Fruit fly (Drosophila melanogaster) whole organism, embryonic: Measurements from ENCODE around the gene heix.

Experiments used
- B-H2 ChIP-seq: fragments of 200-800 bp; sonication (Bioruptor generic); optimal IDR thresholded peaks from 2 replicates; lab custom pipeline; 2018; ENCODE audit warnings: missing biosample characterization, mild to moderate bottlenecking, missing genetic modification characterization
- CG10431 ChIP-seq: fragments of 200-800 bp; sonication (Bioruptor generic); optimal IDR thresholded peaks from 3 replicates; lab custom pipeline; 2018; ENCODE audit warnings: missing biosample characterization, mild to moderate bottlenecking, missing genetic modification characterization
- CG11398 ChIP-seq: fragments of 200-800 bp; sonication (Bioruptor generic); optimal IDR thresholded peaks from 2 replicates; lab custom pipeline; 2016; ENCODE audit warnings: missing biosample characterization, missing genetic modification characterization
- CG11504 ChIP-seq: fragments of 200-800 bp; sonication (Bioruptor generic); optimal IDR thresholded peaks from 3 replicates; lab custom pipeline; 2019; ENCODE audit warnings: missing biosample characterization, mild to moderate bottlenecking, missing genetic modification characterization, moderate library complexity
- CG12744 ChIP-seq: fragments of 200-800 bp; sonication (Bioruptor generic); optimal IDR thresholded peaks from 2 replicates; lab custom pipeline; 2016; ENCODE audit warnings: missing biosample characterization, missing genetic modification characterization
- CG13287 ChIP-seq: fragments of 200-800 bp; sonication (Bioruptor generic); IDR thresholded peaks from 2 replicates; pipeline ENCODE4 v1.3.6; 2022; ENCODE audit warnings: missing biosample characterization, missing genetic modification characterization; ENCODE audit not compliant: partially characterized antibody
- CG13624 ChIP-seq: fragments of 200-800 bp; sonication (Bioruptor generic); optimal IDR thresholded peaks from 2 replicates; lab custom pipeline; 2016; ENCODE audit warnings: missing biosample characterization, missing genetic modification characterization
- CG13775 ChIP-seq: fragments of 200-800 bp; sonication (Bioruptor generic); optimal IDR thresholded peaks from 3 replicates; lab custom pipeline; 2017; ENCODE audit warnings: missing biosample characterization, mild to moderate bottlenecking, missing genetic modification characterization
- CG13894 ChIP-seq: fragments of 200-800 bp; sonication (Bioruptor generic); optimal IDR thresholded peaks from 3 replicates; lab custom pipeline; 2018; ENCODE audit warnings: missing biosample characterization, mild to moderate bottlenecking, missing genetic modification characterization, moderate library complexity
- CG14050 ChIP-seq: fragments of 200-800 bp; sonication (Bioruptor generic); IDR thresholded peaks from 3 replicates; pipeline ENCODE4 v1.3.6; 2022; ENCODE audit warnings: missing biosample characterization, missing genetic modification characterization
- CG1602 ChIP-seq: fragments of 200-800 bp; sonication (Bioruptor generic); optimal IDR thresholded peaks from 3 replicates; lab custom pipeline; 2016; ENCODE audit warnings: missing biosample characterization, missing genetic modification characterization
- CG16815 ChIP-seq: fragments of 200-800 bp; sonication (Bioruptor generic); optimal IDR thresholded peaks from 3 replicates; lab custom pipeline; 2017; ENCODE audit warnings: missing biosample characterization, mild to moderate bottlenecking, missing genetic modification characterization
- CG2120 ChIP-seq: fragments of 200-800 bp; sonication (Bioruptor generic); optimal IDR thresholded peaks from 3 replicates; lab custom pipeline; 2016; ENCODE audit warnings: missing biosample characterization, missing genetic modification characterization
- CG30020 ChIP-seq: fragments of 200-800 bp; optimal IDR thresholded peaks from 2 replicates; lab custom pipeline; 2019; ENCODE audit warnings: missing biosample characterization, mild to moderate bottlenecking, missing genetic modification characterization, moderate library complexity
- CG32532 ChIP-seq: fragments of 200-800 bp; sonication (Bioruptor generic); IDR thresholded peaks from 2 replicates; pipeline ENCODE4 v1.3.6; 2022; ENCODE audit warnings: missing biosample characterization, missing genetic modification characterization
- CG32767 ChIP-seq: fragments of 200-800 bp; sonication (Bioruptor generic); IDR thresholded peaks from 2 replicates; pipeline ENCODE4 v1.3.6; 2022; ENCODE audit warnings: missing biosample characterization, missing genetic modification characterization
- CG34422 ChIP-seq: fragments of 200-800 bp; sonication (Bioruptor generic); IDR thresholded peaks from 3 replicates; pipeline ENCODE4 v1.3.6; 2022; ENCODE audit warnings: missing biosample characterization, missing genetic modification characterization
- CG4360 ChIP-seq: fragments of 200-800 bp; sonication (Bioruptor generic); IDR thresholded peaks from 2 replicates; pipeline ENCODE4 v1.3.6; 2022; ENCODE audit warnings: missing biosample characterization, missing genetic modification characterization
- CG6654 ChIP-seq: fragments of 200-800 bp; sonication (Bioruptor generic); optimal IDR thresholded peaks from 2 replicates; lab custom pipeline; 2017; ENCODE audit warnings: missing biosample characterization, mild to moderate bottlenecking, missing genetic modification characterization
- CG8089 ChIP-seq: fragments of 200-800 bp; sonication (Bioruptor generic); optimal IDR thresholded peaks from 3 replicates; lab custom pipeline; 2016; ENCODE audit warnings: missing biosample characterization, missing genetic modification characterization
- CG8359 ChIP-seq: fragments of 200-800 bp; sonication (Bioruptor generic); optimal IDR thresholded peaks from 2 replicates; lab custom pipeline; 2017; ENCODE audit warnings: missing biosample characterization, mild to moderate bottlenecking, missing genetic modification characterization, borderline replicate concordance
- D19A ChIP-seq: fragments of 200-800 bp; optimal IDR thresholded peaks from 3 replicates; lab custom pipeline; 2019; ENCODE audit warnings: missing biosample characterization, mild to moderate bottlenecking, missing genetic modification characterization, moderate library complexity
- Deaf1 ChIP-seq: fragments of 200-800 bp; optimal IDR thresholded peaks from 3 replicates; lab custom pipeline; 2019; ENCODE audit warnings: missing biosample characterization, mild to moderate bottlenecking, missing genetic modification characterization, moderate library complexity
- Ets65A ChIP-seq: fragments of 200-800 bp; sonication (Bioruptor generic); peaks from one replicate; lab custom pipeline; 2016; ENCODE audit warnings: missing biosample characterization, missing genetic modification characterization
- Hmr ChIP-seq: fragments of 200-800 bp; sonication (Bioruptor generic); optimal IDR thresholded peaks from 3 replicates; lab custom pipeline; 2017; ENCODE audit warnings: mild to moderate bottlenecking, missing biosample characterization, missing genetic modification reagents, missing genetic modification characterization
- Hr39 ChIP-seq: fragments of >200 bp; optimal IDR thresholded peaks from 2 replicates; lab custom pipeline; 2017
- Lhr ChIP-seq: fragments of 200-800 bp; sonication (Bioruptor generic); optimal IDR thresholded peaks from 3 replicates; lab custom pipeline; 2017; ENCODE audit warnings: mild to moderate bottlenecking, missing biosample characterization, missing genetic modification reagents, missing genetic modification characterization
- Myb ChIP-seq: fragments of 200-800 bp; sonication (Bioruptor generic); optimal IDR thresholded peaks from 2 replicates; lab custom pipeline; 2016; ENCODE audit warnings: missing biosample characterization, missing genetic modification characterization
- Poxn ChIP-seq: fragments of 200-800 bp; sonication (Bioruptor generic); IDR thresholded peaks from 2 replicates; pipeline ENCODE4 v1.3.6; 2022; ENCODE audit warnings: missing biosample characterization, missing genetic modification characterization
- Rfx ChIP-seq: fragments of 200-800 bp; sonication (Bioruptor generic); IDR thresholded peaks from 2 replicates; pipeline ENCODE4 v1.3.6; 2022; ENCODE audit warnings: missing biosample characterization, missing genetic modification characterization
- Trl ChIP-seq, 3 experiments: fragments of >200 bp in 2 of 3; fragments of 200-800 bp in 1 of 3; sonication (Bioruptor generic) in 1 of 3; optimal IDR thresholded peaks; 2 replicates in 1 of 3; 3 replicates in 2 of 3; lab custom pipeline; 2016 to 2017; ENCODE audit warnings: missing biosample characterization in 1 of 3, missing genetic modification characterization in 1 of 3
- btn ChIP-seq: fragments of 200-800 bp; sonication (Bioruptor generic); optimal IDR thresholded peaks from 2 replicates; lab custom pipeline; 2016; ENCODE audit warnings: missing biosample characterization, missing genetic modification characterization
- cas ChIP-seq: fragments of 200-800 bp; sonication (Bioruptor generic); IDR thresholded peaks from 2 replicates; pipeline ENCODE4 v1.3.6; 2022; ENCODE audit warnings: missing biosample characterization, missing genetic modification characterization
- cg ChIP-seq: fragments of 200-800 bp; sonication (Bioruptor generic); optimal IDR thresholded peaks from 3 replicates; lab custom pipeline; 2019; ENCODE audit warnings: missing biosample characterization, mild to moderate bottlenecking, missing genetic modification characterization, moderate library complexity
- chinmo ChIP-seq: fragments of 200-800 bp; sonication (Bioruptor generic); IDR thresholded peaks from 4 replicates; pipeline ENCODE4 v1.3.6; 2022; ENCODE audit warnings: missing biosample characterization, missing genetic modification characterization; ENCODE audit not compliant: partially characterized antibody
- crp ChIP-seq, 2 experiments: fragments of 200-800 bp; sonication (Bioruptor generic); optimal IDR thresholded peaks; 2 replicates in 1 of 2; 3 replicates in 1 of 2; lab custom pipeline; 2017; ENCODE audit warnings: missing biosample characterization in 2 of 2, missing genetic modification characterization in 2 of 2, mild to moderate bottlenecking in 1 of 2, moderate library complexity in 1 of 2
- ewg ChIP-seq: fragments of 200-800 bp; sonication (Bioruptor generic); optimal IDR thresholded peaks from 3 replicates; lab custom pipeline; 2017; ENCODE audit warnings: mild to moderate bottlenecking, missing biosample characterization, missing genetic modification reagents, missing genetic modification characterization
- hb ChIP-seq: fragments of 200-800 bp; sonication (Bioruptor generic); IDR thresholded peaks from 3 replicates; pipeline ENCODE4 v1.3.6; 2022; ENCODE audit warnings: missing biosample characterization, missing genetic modification characterization; ENCODE audit not compliant: partially characterized antibody
- jigr1 ChIP-seq: fragments of 200-800 bp; sonication (Bioruptor generic); IDR thresholded peaks from 3 replicates; pipeline ENCODE4 v1.3.6; 2022; ENCODE audit warnings: missing biosample characterization, missing genetic modification characterization
- onecut ChIP-seq: fragments of 200-800 bp; sonication (Bioruptor generic); IDR thresholded peaks from 2 replicates; pipeline ENCODE4 v1.3.6; 2022; ENCODE audit warnings: missing biosample characterization, missing genetic modification characterization
- pfk ChIP-seq: fragments of 200-800 bp; sonication (Bioruptor generic); optimal IDR thresholded peaks from 2 replicates; lab custom pipeline; 2018; ENCODE audit warnings: missing biosample characterization, mild to moderate bottlenecking, missing genetic modification characterization, moderate library complexity
- pho ChIP-seq: fragments of 200-800 bp; sonication (Bioruptor generic); optimal IDR thresholded peaks from 2 replicates; lab custom pipeline; 2016; ENCODE audit warnings: missing biosample characterization, missing genetic modification characterization
- sens ChIP-seq: fragments of 200-800 bp; sonication (Bioruptor generic); peaks from one replicate; lab custom pipeline; 2016; ENCODE audit warnings: missing biosample characterization, missing genetic modification characterization
- seq ChIP-seq: fragments of 200-800 bp; sonication (Bioruptor generic); IDR thresholded peaks from 2 replicates; pipeline ENCODE4 v1.3.6; 2022; ENCODE audit warnings: missing biosample characterization, missing genetic modification characterization
- stc ChIP-seq: fragments of 200-800 bp; sonication (Bioruptor generic); IDR thresholded peaks from 2 replicates; pipeline ENCODE4 v1.3.6; 2022; ENCODE audit warnings: missing biosample characterization, missing genetic modification characterization
- sug ChIP-seq: fragments of 200-800 bp; optimal IDR thresholded peaks from 2 replicates; lab custom pipeline; 2019; ENCODE audit warnings: missing biosample characterization, mild to moderate bottlenecking, missing genetic modification characterization, moderate library complexity
- z ChIP-seq: fragments of 200-800 bp; sonication (Bioruptor generic); IDR thresholded peaks from 3 replicates; pipeline ENCODE4 v1.3.6; 2022; ENCODE audit warnings: missing biosample characterization, missing genetic modification characterization
- zen ChIP-seq: fragments of 200-800 bp; sonication (Bioruptor generic); optimal IDR thresholded peaks from 3 replicates; lab custom pipeline; 2018; ENCODE audit warnings: missing biosample characterization, mild to moderate bottlenecking, missing genetic modification characterization, moderate library complexity

The heix gene

DNA sequence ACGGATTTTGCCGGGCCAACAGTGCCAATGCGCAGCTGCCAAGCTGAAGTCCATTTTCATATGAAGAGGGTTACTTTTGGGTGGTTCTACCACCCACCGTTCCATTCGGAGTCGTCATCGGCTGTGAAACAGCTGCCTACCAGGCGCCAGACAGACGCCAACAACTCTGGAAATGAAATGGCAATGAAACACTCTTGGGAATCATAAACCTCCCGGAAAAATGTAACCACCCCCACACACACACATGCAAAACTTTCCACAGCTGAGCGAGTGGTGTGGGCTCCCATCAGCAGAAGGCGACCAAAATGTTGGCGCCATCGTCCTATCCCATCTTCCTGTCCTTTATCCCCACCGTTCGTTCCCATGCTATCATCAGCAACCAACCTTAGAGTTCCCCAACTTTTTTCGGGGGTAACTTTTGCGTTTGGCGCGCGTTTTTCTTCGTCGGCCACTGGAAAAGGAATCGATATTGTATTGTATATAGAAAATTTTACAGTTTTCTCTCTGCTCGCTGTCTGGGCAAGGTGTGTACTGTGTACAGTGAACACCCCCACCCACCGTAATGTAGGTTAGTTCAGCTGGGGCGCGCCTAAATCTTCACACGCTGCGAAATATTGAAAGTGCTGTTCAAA is 24.4 kb downstream of the heix start (continued):
- TF ChIP-seq Trl (optimal IDR thresholded peaks at IDR 0.05; lab: Kevin White, UChicago) (peak in 1 of 2 experiments; percentile 2), Trl (GFP tag; optimal IDR thresholded peaks at IDR 0.05; lab: Kevin White, UChicago) (no peak), pfk (GFP tag; lab: Kevin White, UChicago) (peak; percentile 98), crp (GFP tag; optimal IDR thresholded peaks at IDR 0.05; lab: Kevin White, UChicago) (peak in 1 of 2 experiments; percentile 67), stc (GFP tag; lab: Robert Waterston, UW) (no peak), z (GFP tag; lab: Robert Waterston, UW) (0 out of 3 replicates have a peak, but pooled peaks have one; percentile 10), CG12744 (GFP tag; lab: Kevin White, UChicago) (no peak), Hmr (GFP tag; lab: Kevin White, UChicago) (no peak), ewg (peak; percentile 79), CG6654 (no peak), CG11504 (tag; lab: Kevin White, UChicago) (peak; percentile 16), seq (GFP tag; lab: Robert Waterston, UW) (0 out of 2 replicates have a peak, but pooled peaks have one; percentile 34), CG32767 (GFP tag; lab: Robert Waterston, UW) (peak; percentile 8; the same call in 1 of the 2 replicates), CG8089 (no peak), Deaf1 (tag; lab: Kevin White, UChicago) (peak; percentile 16), CG8359 (GFP tag; lab: Kevin White, UChicago) (no peak), CG1602 (GFP tag; lab: Kevin White, UChicago) (no peak), CG13894 (tag; lab: Kevin White, UChicago) (peak; percentile 48)

dm6 chr2L:16274100-16274499 is 25.6 kb downstream of the heix start:
- TF ChIP-seq Ets65A (GFP tag; lab: Kevin White, UChicago) (peak; percentile 66), jigr1 (no peak), hb (GFP tag; lab: Robert Waterston, UW) (no peak), CG2120 (GFP tag; lab: Kevin White, UChicago) (no peak), zen (tag; lab: Kevin White, UChicago) (peak; percentile 70)

DNA sequence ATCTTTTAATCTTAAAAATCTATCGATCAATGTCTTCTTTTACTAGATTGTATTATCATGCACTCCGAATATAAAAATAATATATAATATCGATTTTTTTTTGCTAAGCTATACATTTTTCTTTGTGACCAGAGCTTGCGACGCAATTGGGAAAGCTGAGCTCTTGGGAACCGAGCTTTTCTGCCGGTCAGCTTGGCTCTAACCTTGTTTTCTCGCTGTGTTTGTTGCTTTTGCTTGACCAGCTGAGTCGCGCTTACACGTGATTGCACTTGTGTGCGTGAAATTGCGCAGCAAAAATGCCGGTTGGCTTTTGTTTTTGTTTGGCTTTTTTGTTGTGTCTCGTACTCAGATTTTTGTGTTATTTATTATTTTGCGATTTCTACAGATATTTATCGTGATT is 26.2 kb downstream of the heix start:
- TF ChIP-seq CG10431 (GFP tag; lab: Kevin White, UChicago) (no peak), Poxn (no peak), CG14050 (no peak), sug (tag; lab: Kevin White, UChicago) (peak; percentile 1), CG16815 (GFP tag; lab: Kevin White, UChicago) (no peak), Myb (GFP tag; lab: Kevin White, UChicago) (no peak), sens (GFP tag; lab: Kevin White, UChicago) (peak; percentile 20), onecut (GFP tag; lab: Robert Waterston, UW) (peak; percentile 44; the same call in 1 of the 2 replicates), CG34422 (GFP tag; lab: Robert Waterston, UW) (peak; percentile 9; the same call in 1 of the 3 replicates), CG13775 (no peak), CG4360 (0 out of 2 replicates have a peak, but pooled peaks have one; percentile 6), cas (GFP tag; lab: Robert Waterston, UW) (no peak), chinmo (peak; percentile 85; the same call in 1 of the 4 replicates), CG8089 (no peak), CG13624 (GFP tag; lab: Kevin White, UChicago) (peak; percentile 77), CG11398 (GFP tag; lab: Kevin White, UChicago) (no peak), btn (GFP tag; lab: Kevin White, UChicago) (no peak), B-H2 (GFP tag; lab: Kevin White, UChicago) (no peak), cg (GFP tag; lab: Kevin White, UChicago) (peak; percentile 1), Rfx (GFP tag; lab: Robert Waterston, UW) (no peak), CG30020 (tag; lab: Kevin White, UChicago) (no peak), D19A (no peak), Lhr (no peak), CG32532 (GFP tag; lab: Robert Waterston, UW) (no peak), CG13287 (GFP tag; lab: Robert Waterston, UW) (no peak), Hr39 (lab: Kevin White, UChicago) (no peak), pho (GFP tag; lab: Kevin White, UChicago) (no peak)
